Worm (Caenorhabditis elegans): ENCODE measurements around the gene R12C12.5.
"Not testable (repeated sequence)": the region's sequence is repeated elsewhere in the genome, so short reads cannot be mapped to it uniquely, and the experiment has no call there.

Gene R12C12.5

DNA sequence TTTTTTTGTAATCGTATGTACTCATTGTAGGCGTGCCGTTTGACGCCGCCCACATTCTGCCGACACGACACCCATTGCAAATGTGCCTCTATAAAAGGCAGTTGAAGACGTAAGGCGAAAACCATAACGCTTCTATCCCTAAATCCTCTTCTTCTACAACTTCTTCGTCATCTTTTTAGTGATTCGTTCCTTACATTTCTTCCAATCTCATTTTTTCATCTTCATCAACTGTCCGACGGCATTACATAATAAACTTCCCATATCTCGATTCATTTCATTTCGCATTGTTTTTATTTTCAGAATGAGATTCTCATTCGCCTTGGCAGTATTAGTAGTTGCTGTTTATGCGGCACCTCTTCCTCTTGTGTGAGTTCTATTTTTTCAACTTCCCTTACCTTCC is 24.6 kb downstream of the R12C12.5 start, which contains the start of gene ZK84.1:
Gene ZK84.1, plus strand, starts transcription at position 301 of the 400 bp plus-strand sequence.
- TF ChIP-seq nhr-237 (tag; optimal IDR thresholded peaks at IDR 0.05) (no peak), unc-62 (GFP tag; optimal IDR thresholded peaks at IDR 0.05 in 1 of 2) (no peak), unc-62 (tag; optimal IDR thresholded peaks at IDR 0.05) (no peak), ceh-82 (tag; optimal IDR thresholded peaks at IDR 0.05) (no peak), pha-4 (GFP tag; IDR thresholded peaks at IDR 0.05) (no peak), pha-4 (tag; optimal IDR thresholded peaks at IDR 0.05) (no peak), snpc-1.2 (GFP tag; IDR thresholded peaks at IDR 0.05) (no peak), ztf-7 (tag; optimal IDR thresholded peaks at IDR 0.05) (no peak), sdz-12 (GFP tag; optimal IDR thresholded peaks at IDR 0.05) (no peak), Y75B8A.6 (GFP tag; IDR thresholded peaks at IDR 0.05) (no peak), dmd-8 (GFP tag; IDR thresholded peaks at IDR 0.05) (no peak), ceh-20 (GFP tag; IDR thresholded peaks at IDR 0.05) (no peak), R02D3.7 (tag; optimal IDR thresholded peaks at IDR 0.05) (no peak), aha-1 (tag) (no peak), fos-1 (tag; optimal IDR thresholded peaks at IDR 0.05) (no peak)

DNA sequence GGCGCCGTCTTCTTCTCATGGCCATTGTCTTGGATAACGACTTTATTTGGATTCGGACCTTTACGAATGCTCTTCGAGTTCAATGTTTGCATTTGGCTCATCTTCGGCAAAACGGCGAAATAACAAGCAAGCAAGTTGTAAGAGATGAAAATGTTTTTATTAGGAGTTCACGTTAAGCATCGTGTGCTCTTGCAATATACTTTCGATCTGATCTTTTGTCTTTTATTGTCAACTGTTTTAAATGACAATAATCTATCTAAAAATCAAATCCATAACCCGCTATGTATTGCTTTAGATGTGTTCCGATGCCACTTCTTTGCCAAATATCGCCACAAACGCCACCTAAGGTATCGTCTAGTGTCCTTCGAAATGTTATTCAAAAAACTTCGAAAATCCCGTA is 28.5 kb downstream of the R12C12.5 start, which contains the start of gene ZK84.5:
Gene ZK84.5, minus strand, starts transcription at position 101 of the 400 bp plus-strand sequence.
- TF ChIP-seq cey-2 (tag; optimal IDR thresholded peaks at IDR 0.05; ENCODE audit: borderline replicate concordance, insufficient read depth), result no peak
- TF ChIP-seq ama-1 (optimal IDR thresholded peaks at IDR 0.05), result no peak
- no peak for TF ChIP-seq hmg-1.1 (GFP tag; IDR thresholded peaks at IDR 0.05)
- TF ChIP-seq aly-2 (tag; optimal IDR thresholded peaks at IDR 0.05), result no peak
- TF ChIP-seq egl-43 (GFP tag; IDR thresholded peaks at IDR 0.05), result no peak
- TF ChIP-seq nhr-111 (GFP tag; optimal IDR thresholded peaks at IDR 0.05), result no peak
- no peak for TF ChIP-seq zip-11 (GFP tag; IDR thresholded peaks at IDR 0.05)
- TF ChIP-seq dve-1 (tag; optimal IDR thresholded peaks at IDR 0.05; ENCODE audit: insufficient read depth), result no peak

DNA sequence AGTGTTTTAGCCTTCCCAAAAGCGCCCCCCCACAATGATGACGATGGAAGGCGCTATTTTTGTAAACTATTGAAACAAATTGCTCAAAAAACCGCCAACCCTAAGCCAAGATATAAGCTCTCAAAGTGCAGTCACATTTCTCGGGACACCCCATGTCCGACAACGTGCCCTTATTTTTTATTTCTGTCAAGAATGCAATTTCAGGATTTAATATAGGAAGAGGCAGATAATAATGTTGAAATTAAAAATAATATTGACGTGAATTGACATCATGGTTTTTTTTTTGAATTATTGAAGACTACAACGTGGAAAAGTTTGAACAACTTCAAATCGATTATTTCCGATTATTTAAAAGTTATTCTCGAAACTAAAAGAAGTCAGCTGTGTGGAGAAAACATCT is 30.9 kb downstream of the R12C12.5 start, which contains the start of gene ZK84.2:
Gene ZK84.2, plus strand, starts transcription at position 301 of the 400 bp plus-strand sequence.
- not testable (repeated sequence) for TF ChIP-seq ZK337.2 (GFP tag; IDR thresholded peaks at IDR 0.05); madf-9 (GFP tag; conservative IDR thresholded peaks at IDR 0.05); dmd-8 (GFP tag; IDR thresholded peaks at IDR 0.05)

DNA sequence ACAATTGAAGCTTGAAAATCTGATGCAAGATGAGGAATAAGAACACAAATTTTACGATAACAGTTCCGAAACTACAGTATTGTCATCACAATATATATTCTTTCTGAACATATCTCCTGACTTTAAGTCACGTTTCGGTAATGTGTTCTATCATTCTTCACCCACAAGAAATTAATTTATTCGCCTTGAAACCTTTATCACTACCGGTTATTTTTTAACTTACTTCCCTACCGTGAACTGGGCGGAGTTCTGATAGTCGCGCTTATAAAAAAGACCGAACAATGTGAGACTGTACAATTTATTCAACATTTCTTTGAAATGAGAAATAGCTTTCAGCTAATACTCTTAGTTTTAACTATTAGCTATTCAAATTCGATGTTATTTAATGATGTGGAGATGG is 34.4 kb downstream of the R12C12.5 start, which contains the start of gene ins-20:
Gene ins-20, plus strand, starts transcription at position 301 of the 400 bp plus-strand sequence.
- TF ChIP-seq nhr-41 (GFP tag; IDR thresholded peaks at IDR 0.05), result no peak

DNA sequence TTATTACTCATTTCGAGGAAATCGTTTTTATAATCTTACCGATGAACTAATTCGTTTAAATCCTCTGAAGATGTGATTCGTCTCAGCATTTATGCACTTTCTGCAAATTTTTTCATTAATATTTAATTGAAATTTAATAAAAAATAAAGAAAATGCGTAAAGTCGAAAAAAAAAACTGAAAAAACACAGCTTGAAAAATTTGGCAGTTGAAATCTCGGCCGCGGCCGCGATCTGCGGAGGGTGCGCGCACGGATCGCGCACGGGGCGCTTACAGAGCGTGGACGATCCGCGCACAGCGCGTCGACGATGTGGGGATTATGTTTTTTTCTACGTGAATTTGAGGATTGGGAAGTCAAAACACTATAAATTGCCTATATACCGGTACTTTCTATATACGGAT is 36.1 kb downstream of the R12C12.5 start, which contains the start of gene ZK84.4:
Gene ZK84.4, minus strand, starts transcription at position 101 of the 400 bp plus-strand sequence.
- peak; percentile 47; the same call in 1 of the 2 replicates for TF ChIP-seq set-16 (GFP tag; IDR thresholded peaks at IDR 0.05)

DNA sequence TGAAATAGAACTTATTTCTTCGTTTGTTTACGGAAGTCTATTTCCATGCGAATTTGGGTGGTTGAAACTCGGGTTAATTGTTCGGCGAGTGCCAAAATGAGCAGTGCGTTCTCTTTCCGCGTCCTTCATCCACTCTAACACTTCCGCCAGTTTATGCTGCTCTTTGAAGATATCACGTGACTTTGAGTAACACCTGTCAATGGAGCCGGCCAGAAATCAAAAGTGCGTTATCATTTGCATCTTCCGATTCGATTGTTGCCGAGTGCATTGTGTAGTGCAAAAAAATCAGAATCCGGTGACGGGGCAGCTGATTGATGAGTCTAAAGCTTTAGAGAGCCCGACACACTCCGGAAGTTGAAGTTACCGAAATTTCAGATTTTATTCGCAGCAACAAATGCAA is 43.9 kb downstream of the R12C12.5 start:
- TF ChIP-seq unc-62 (GFP tag; optimal IDR thresholded peaks at IDR 0.05 in 1 of 2) (peak in 1 of 2 experiments; percentile 93), unc-62 (tag; optimal IDR thresholded peaks at IDR 0.05) (no peak), jun-1 (tag; optimal IDR thresholded peaks at IDR 0.05) (no peak)

DNA sequence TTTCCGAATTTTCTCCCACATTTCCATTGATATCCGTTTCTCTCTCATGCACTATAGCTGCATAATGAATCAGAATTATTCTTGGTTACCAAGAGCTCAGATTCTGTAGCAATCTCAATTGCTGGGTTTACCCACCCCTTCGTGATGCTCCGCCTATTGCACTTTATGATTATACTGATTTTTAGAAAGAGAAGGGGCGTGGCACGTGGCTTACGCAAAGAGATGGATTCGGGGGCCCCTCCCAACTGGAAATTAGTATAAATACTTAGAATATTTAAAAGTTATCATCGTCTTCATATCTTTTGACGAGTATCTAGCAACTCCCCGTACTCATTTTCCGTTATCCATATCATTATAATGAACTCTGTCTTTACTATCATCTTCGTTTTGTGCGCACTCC is 44.8 kb downstream of the R12C12.5 start, which contains the start of gene ins-6:
Gene ins-6, plus strand, starts transcription at position 301 of the 400 bp plus-strand sequence.
- no peak for TF ChIP-seq lin-38 (GFP tag; IDR thresholded peaks at IDR 0.05)
- no peak for TF ChIP-seq ceh-62 (tag; optimal IDR thresholded peaks at IDR 0.05)
- TF ChIP-seq F44E2.7 (GFP tag; IDR thresholded peaks at IDR 0.05), result no peak
- no peak for TF ChIP-seq F49E8.2 (tag; optimal IDR thresholded peaks at IDR 0.05; ENCODE audit: borderline replicate concordance)
- TF ChIP-seq nhr-76 (tag; optimal IDR thresholded peaks at IDR 0.05), result no peak
- no peak for TF ChIP-seq ZK337.2 (GFP tag; IDR thresholded peaks at IDR 0.05)
- no peak for TF ChIP-seq duxl-1 (tag; optimal IDR thresholded peaks at IDR 0.05; ENCODE audit: poor library complexity)
- TF ChIP-seq zip-11 (GFP tag; IDR thresholded peaks at IDR 0.05), result no peak
- no peak for TF ChIP-seq mxl-2 (GFP tag; conservative IDR thresholded peaks at IDR 0.05)

Measured in whole organism, L4 larva.